Worm (Caenorhabditis elegans): ENCODE data around the gene ZK721.3.

ce11 chrX:8831162-8831561, 46.8 kb downstream of the ZK721.3 start, which contains the start of gene C28G1.6:
- TF ChIP-seq pqm-1 (tag; optimal IDR thresholded peaks at IDR 0.05): no peak
- TF ChIP-seq ceh-30 (tag; optimal IDR thresholded peaks at IDR 0.05): no peak
- TF ChIP-seq madf-2 (tag; optimal IDR thresholded peaks at IDR 0.05): no peak
- TF ChIP-seq fax-1 (tag; optimal IDR thresholded peaks at IDR 0.05): no peak
- no peak for TF ChIP-seq ama-1 (optimal IDR thresholded peaks at IDR 0.05)
- TF ChIP-seq lim-6 (tag; optimal IDR thresholded peaks at IDR 0.05): no peak
- no peak for TF ChIP-seq tbx-7 (tag; optimal IDR thresholded peaks at IDR 0.05)
- no peak for TF ChIP-seq ets-4 (tag; optimal IDR thresholded peaks at IDR 0.05)
- TF ChIP-seq pax-1 (tag; optimal IDR thresholded peaks at IDR 0.05): no peak
- no peak for TF ChIP-seq unc-86 (tag; optimal IDR thresholded peaks at IDR 0.05)
- TF ChIP-seq ceh-22 (tag; optimal IDR thresholded peaks at IDR 0.05): no peak
- TF ChIP-seq Y22D7AL.16 (tag; optimal IDR thresholded peaks at IDR 0.05): no peak
- no peak for TF ChIP-seq C38D4.7 (GFP tag; optimal IDR thresholded peaks at IDR 0.05)
- no peak for TF ChIP-seq ceh-31 (tag; optimal IDR thresholded peaks at IDR 0.05)

All from whole organism, late embryonic.